Worm (Caenorhabditis elegans): ENCODE results near the gene cyp-13A8.

The cyp-13A8 gene

ce11 chrII:9835958-9836357, 28.6 kb upstream of the cyp-13A8 start:
- no peak for TF ChIP-seq ceh-9 (tag; optimal IDR thresholded peaks at IDR 0.05)
- no peak for TF ChIP-seq ttx-3 (tag; optimal IDR thresholded peaks at IDR 0.05)
- no peak for TF ChIP-seq elt-4 (tag; optimal IDR thresholded peaks at IDR 0.05)
- TF ChIP-seq ceh-14 (tag; optimal IDR thresholded peaks at IDR 0.05): no peak
- TF ChIP-seq ceh-22 (tag; optimal IDR thresholded peaks at IDR 0.05): no peak
- TF ChIP-seq T23F11.4 (GFP tag; optimal IDR thresholded peaks at IDR 0.05): no peak
- no peak for TF ChIP-seq ceh-24 (tag; optimal IDR thresholded peaks at IDR 0.05)
- no peak for TF ChIP-seq hlh-6 (tag; optimal IDR thresholded peaks at IDR 0.05)
- TF ChIP-seq C38D4.7 (GFP tag; optimal IDR thresholded peaks at IDR 0.05): no peak
- TF ChIP-seq ceh-48 (tag; optimal IDR thresholded peaks at IDR 0.05): no peak
- TF ChIP-seq ceh-18 (tag; optimal IDR thresholded peaks at IDR 0.05): no peak
- no peak for TF ChIP-seq pax-1 (tag; optimal IDR thresholded peaks at IDR 0.05)
- no peak for TF ChIP-seq che-1 (tag; optimal IDR thresholded peaks at IDR 0.05)
- no peak for TF ChIP-seq ets-4 (tag; optimal IDR thresholded peaks at IDR 0.05)
- no peak for TF ChIP-seq lim-6 (tag; optimal IDR thresholded peaks at IDR 0.05)

ce11 chrII:9834921-9835320, 27.6 kb upstream of the cyp-13A8 start, which contains the start of gene arrd-5:
Gene arrd-5 (plus strand): TSS chrII:9835221.
- TF ChIP-seq fkh-10 (GFP tag; optimal IDR thresholded peaks at IDR 0.05): no peak

DNA sequence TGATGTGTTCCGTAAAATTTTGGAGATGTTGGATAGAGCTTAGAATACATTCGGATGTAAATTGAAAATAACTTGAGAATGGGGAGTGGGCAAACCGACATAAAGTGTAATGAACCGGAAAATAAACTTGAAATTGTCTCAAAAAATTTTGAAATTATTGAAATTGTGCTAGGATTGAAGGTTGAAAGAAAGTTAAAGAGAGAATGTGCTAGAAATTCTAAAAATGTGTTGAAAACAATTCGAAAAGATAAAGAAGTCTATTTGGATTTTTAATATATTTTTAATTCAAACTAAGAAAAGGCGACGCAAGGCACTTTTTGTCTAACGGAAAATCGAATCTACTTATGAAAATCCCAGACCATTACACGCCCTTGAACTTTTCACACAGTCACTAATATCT, 26.5 kb upstream of the cyp-13A8 start, which contains the start of gene ZK938.3:
TSS of gene ZK938.3 (minus strand) at position 101 of the 400 bp plus-strand sequence.
- no peak for TF ChIP-seq sox-2 (GFP tag; IDR thresholded peaks at IDR 0.05)
- no peak for TF ChIP-seq ref-2 (tag; optimal IDR thresholded peaks at IDR 0.05)
- peak; percentile 21 for TF ChIP-seq nhr-11 (tag; optimal IDR thresholded peaks at IDR 0.05)

DNA sequence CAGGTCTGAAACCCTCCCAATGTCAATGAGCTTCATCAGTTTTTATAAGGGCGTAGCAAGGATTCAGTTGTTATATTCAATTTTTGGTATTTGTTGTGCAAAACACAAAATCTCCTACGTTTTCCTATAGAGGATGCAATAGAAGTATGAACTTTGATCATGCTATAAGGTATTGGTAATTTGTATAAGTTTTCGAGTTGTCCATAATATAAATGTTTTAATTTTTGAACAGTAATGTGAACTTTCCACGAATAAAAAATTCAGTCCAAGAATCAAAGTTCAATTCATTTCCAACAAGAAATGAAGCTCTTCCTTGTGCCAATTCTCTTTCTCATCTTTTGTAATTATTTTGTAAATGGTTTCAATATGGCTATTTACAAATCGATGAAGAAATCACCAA, 23.7 kb upstream of the cyp-13A8 start, which contains the start of gene ZK938.12:
TSS of gene ZK938.12 (plus strand) at position 301 of the 400 bp plus-strand sequence.
- TF ChIP-seq pros-1 (tag; optimal IDR thresholded peaks at IDR 0.05): no peak
- no peak for TF ChIP-seq sox-2 (GFP tag; IDR thresholded peaks at IDR 0.05)
- no peak for TF ChIP-seq K02D7.2 (tag; optimal IDR thresholded peaks at IDR 0.05)
- no peak for TF ChIP-seq ets-4 (tag; optimal IDR thresholded peaks at IDR 0.05)

- no peak for TF ChIP-seq elt-4 (tag; optimal IDR thresholded peaks at IDR 0.05)
- TF ChIP-seq eyg-1 (tag; optimal IDR thresholded peaks at IDR 0.05): no peak
- no peak for TF ChIP-seq fax-1 (tag; optimal IDR thresholded peaks at IDR 0.05)
- no peak for TF ChIP-seq pha-2 (tag; optimal IDR thresholded peaks at IDR 0.05)
- no peak for TF ChIP-seq ceh-34 (tag; optimal IDR thresholded peaks at IDR 0.05)
- no peak for TF ChIP-seq hlh-13 (GFP tag; optimal IDR thresholded peaks at IDR 0.05)
These were observed 21.7 kb upstream of the cyp-13A8 start, which contains the start of gene ZK938.1 for ce11 chrII:9829108-9829507. Gene ZK938.1 (plus strand): TSS chrII:9829408.

- TF ChIP-seq pros-1 (tag; optimal IDR thresholded peaks at IDR 0.05) (no peak), ceh-2 (tag; optimal IDR thresholded peaks at IDR 0.05) (no peak), lim-6 (tag; optimal IDR thresholded peaks at IDR 0.05) (no peak), ceh-34 (tag; optimal IDR thresholded peaks at IDR 0.05) (peak; percentile 69)
These were observed 21.1 kb upstream of the cyp-13A8 start for ce11 chrII:9828502-9828901.

- no peak for TF ChIP-seq F13H6.1 (tag; optimal IDR thresholded peaks at IDR 0.05)
- TF ChIP-seq K09A11.1 (tag; optimal IDR thresholded peaks at IDR 0.05; ENCODE audit: insufficient read depth): no peak
- TF ChIP-seq sox-2 (GFP tag; IDR thresholded peaks at IDR 0.05): no peak
- TF ChIP-seq unc-55 (GFP tag; optimal IDR thresholded peaks at IDR 0.05): no peak
- no peak for TF ChIP-seq ceh-6 (GFP tag; optimal IDR thresholded peaks at IDR 0.05)
- no peak for TF ChIP-seq pros-1 (tag; optimal IDR thresholded peaks at IDR 0.05)
- no peak for TF ChIP-seq nhr-11 (tag; optimal IDR thresholded peaks at IDR 0.05)
- TF ChIP-seq pag-3 (tag; optimal IDR thresholded peaks at IDR 0.05; ENCODE audit: borderline replicate concordance): no peak
- TF ChIP-seq lin-11 (tag; optimal IDR thresholded peaks at IDR 0.05): no peak
These were observed 20.5 kb upstream of the cyp-13A8 start, which contains the start of gene eyg-1 for ce11 chrII:9827852-9828251. Gene eyg-1 (minus strand): TSS chrII:9827952.
